Worm (Caenorhabditis elegans): ENCODE results near the gene Y41D4A.4.

The Y41D4A.4 gene

DNA sequence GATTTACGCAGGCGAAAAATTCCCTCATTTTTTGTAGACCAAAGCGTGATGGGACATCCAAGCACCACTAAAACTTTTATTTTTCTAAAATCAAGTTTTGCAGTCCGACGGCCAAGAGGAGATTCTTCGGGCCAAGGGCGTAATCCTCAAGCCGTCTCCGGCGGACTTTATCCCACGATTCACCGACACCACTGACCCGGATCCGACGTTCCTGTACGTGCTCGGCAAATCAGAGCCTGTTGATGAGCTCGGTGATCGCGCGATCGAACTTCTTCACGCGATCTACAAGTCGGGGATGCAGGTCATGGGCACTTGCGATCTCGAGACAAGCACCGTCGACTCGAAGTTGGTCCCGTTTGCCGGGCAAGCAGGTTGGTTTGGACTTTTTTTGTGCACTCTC is 32.2 kb upstream of the Y41D4A.4 start:
- no peak for TF ChIP-seq mec-3 (tag; optimal IDR thresholded peaks at IDR 0.05; ENCODE audit: borderline replicate concordance)
- TF ChIP-seq ceh-30 (tag; optimal IDR thresholded peaks at IDR 0.05), result no peak
- no peak for TF ChIP-seq ceh-22 (tag; optimal IDR thresholded peaks at IDR 0.05)
- no peak for TF ChIP-seq ceh-24 (tag; optimal IDR thresholded peaks at IDR 0.05)
- TF ChIP-seq F13H6.1 (tag; optimal IDR thresholded peaks at IDR 0.05), result no peak
- no peak for TF ChIP-seq unc-55 (GFP tag; optimal IDR thresholded peaks at IDR 0.05)

ce11 chrIV:1715705-1716104 is 30.1 kb upstream of the Y41D4A.4 start:
- TF ChIP-seq ttx-3 (tag; optimal IDR thresholded peaks at IDR 0.05) (no peak), gmeb-2 (tag; optimal IDR thresholded peaks at IDR 0.05) (no peak), pqm-1 (tag; optimal IDR thresholded peaks at IDR 0.05) (no peak), ref-2 (tag; optimal IDR thresholded peaks at IDR 0.05) (no peak), unc-42 (tag; optimal IDR thresholded peaks at IDR 0.05) (no peak), unc-86 (tag; optimal IDR thresholded peaks at IDR 0.05) (no peak), syd-9 (tag; optimal IDR thresholded peaks at IDR 0.05) (no peak), ahr-1 (tag; optimal IDR thresholded peaks at IDR 0.05) (no peak), ceh-48 (tag; optimal IDR thresholded peaks at IDR 0.05) (no peak), ets-4 (tag; optimal IDR thresholded peaks at IDR 0.05) (no peak), ceh-14 (tag; optimal IDR thresholded peaks at IDR 0.05) (no peak), fax-1 (tag; optimal IDR thresholded peaks at IDR 0.05) (no peak)

- TF ChIP-seq pat-9 (tag; optimal IDR thresholded peaks at IDR 0.05) (no peak), pha-4 (tag; optimal IDR thresholded peaks at IDR 0.05) (no peak), unc-55 (GFP tag; optimal IDR thresholded peaks at IDR 0.05) (no peak), ceh-34 (tag; optimal IDR thresholded peaks at IDR 0.05) (no peak), hlh-6 (tag; optimal IDR thresholded peaks at IDR 0.05) (no peak), tbx-7 (tag; optimal IDR thresholded peaks at IDR 0.05) (no peak), pqm-1 (tag; optimal IDR thresholded peaks at IDR 0.05) (no peak), hlh-30 (tag; optimal IDR thresholded peaks at IDR 0.05; ENCODE audit: insufficient read depth) (no peak), elt-4 (tag; optimal IDR thresholded peaks at IDR 0.05) (no peak), sox-4 (tag; optimal IDR thresholded peaks at IDR 0.05) (no peak), ceh-14 (tag; optimal IDR thresholded peaks at IDR 0.05) (no peak), ahr-1 (tag; optimal IDR thresholded peaks at IDR 0.05) (no peak), ceh-9 (tag; optimal IDR thresholded peaks at IDR 0.05) (no peak), C08G9.2 (tag; optimal IDR thresholded peaks at IDR 0.05) (no peak), ceh-24 (tag; optimal IDR thresholded peaks at IDR 0.05) (no peak)
Measured at ce11 chrIV:1720474-1720873, 25.3 kb upstream of the Y41D4A.4 start, which contains the start of gene epic-2. TSS of gene epic-2 (plus strand) at chrIV:1720790.

DNA sequence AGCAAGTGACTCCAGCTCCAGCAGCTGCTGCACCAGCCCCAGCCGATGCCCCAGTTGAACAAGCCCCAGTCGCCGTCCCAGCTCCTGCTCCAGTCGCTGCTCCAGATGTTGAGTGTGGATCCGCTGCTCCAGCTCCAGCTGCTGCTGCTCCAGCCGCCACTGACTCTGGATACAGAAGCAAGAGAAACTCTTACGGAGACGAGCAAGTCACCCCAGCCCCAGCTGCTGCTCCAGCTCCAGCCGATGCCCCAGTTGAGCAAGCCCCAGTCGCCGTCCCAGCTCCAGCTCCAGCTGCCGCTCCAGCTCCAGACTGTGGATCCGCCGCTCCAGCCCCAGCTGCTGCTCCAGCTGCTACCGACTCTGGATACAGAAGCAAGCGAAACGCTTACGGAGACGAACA is 24.2 kb upstream of the Y41D4A.4 start:
- TF ChIP-seq ceh-34 (tag; optimal IDR thresholded peaks at IDR 0.05), result no peak
- TF ChIP-seq pha-2 (tag; optimal IDR thresholded peaks at IDR 0.05), result no peak
- no peak for TF ChIP-seq Y22D7AL.16 (tag; optimal IDR thresholded peaks at IDR 0.05)
- no peak for TF ChIP-seq K09A11.1 (tag; optimal IDR thresholded peaks at IDR 0.05; ENCODE audit: insufficient read depth)
- no peak for TF ChIP-seq ref-2 (tag; optimal IDR thresholded peaks at IDR 0.05)
- no peak for TF ChIP-seq eyg-1 (tag; optimal IDR thresholded peaks at IDR 0.05)
- TF ChIP-seq ceh-31 (tag; optimal IDR thresholded peaks at IDR 0.05), result no peak
- TF ChIP-seq elt-2 (tag; optimal IDR thresholded peaks at IDR 0.05), result no peak

DNA sequence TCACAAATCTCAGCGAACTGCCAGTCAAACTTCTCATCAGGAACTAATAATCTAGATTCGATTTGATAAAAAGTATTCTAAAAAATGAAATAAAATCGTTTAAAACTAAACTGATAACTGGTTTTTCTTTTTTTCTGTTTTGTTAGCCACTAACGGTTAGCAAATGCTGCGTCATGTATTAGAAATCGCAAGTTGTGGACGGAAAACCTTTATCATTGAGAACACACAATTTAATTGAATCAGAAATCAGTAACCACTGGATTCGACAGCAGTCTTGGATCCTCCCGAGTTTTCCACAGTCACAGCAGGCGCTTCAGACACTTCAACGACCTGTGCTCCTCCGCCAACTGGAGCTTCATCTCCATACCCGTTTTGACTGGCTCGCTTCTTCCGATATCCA is 22.8 kb upstream of the Y41D4A.4 start:
- TF ChIP-seq K09A11.1 (tag; optimal IDR thresholded peaks at IDR 0.05; ENCODE audit: insufficient read depth) (no peak), madf-2 (tag; optimal IDR thresholded peaks at IDR 0.05) (no peak), ceh-45 (GFP tag; IDR thresholded peaks at IDR 0.05) (no peak), unc-3 (GFP tag; conservative IDR thresholded peaks at IDR 0.05) (no peak), unc-3 (tag; optimal IDR thresholded peaks at IDR 0.05) (no peak), fkh-10 (GFP tag; optimal IDR thresholded peaks at IDR 0.05) (no peak), Y22D7AL.16 (tag; optimal IDR thresholded peaks at IDR 0.05) (no peak), ceh-34 (tag; optimal IDR thresholded peaks at IDR 0.05) (no peak), ceh-19 (GFP tag; optimal IDR thresholded peaks at IDR 0.05) (no peak), pax-1 (tag; optimal IDR thresholded peaks at IDR 0.05) (no peak), pha-2 (tag; optimal IDR thresholded peaks at IDR 0.05) (no peak), sox-4 (tag; optimal IDR thresholded peaks at IDR 0.05) (no peak), ahr-1 (tag; optimal IDR thresholded peaks at IDR 0.05) (no peak)

All from whole organism, late embryonic.